Worm (Caenorhabditis elegans): ENCODE measurements around the gene C44C10.5.

DNA sequence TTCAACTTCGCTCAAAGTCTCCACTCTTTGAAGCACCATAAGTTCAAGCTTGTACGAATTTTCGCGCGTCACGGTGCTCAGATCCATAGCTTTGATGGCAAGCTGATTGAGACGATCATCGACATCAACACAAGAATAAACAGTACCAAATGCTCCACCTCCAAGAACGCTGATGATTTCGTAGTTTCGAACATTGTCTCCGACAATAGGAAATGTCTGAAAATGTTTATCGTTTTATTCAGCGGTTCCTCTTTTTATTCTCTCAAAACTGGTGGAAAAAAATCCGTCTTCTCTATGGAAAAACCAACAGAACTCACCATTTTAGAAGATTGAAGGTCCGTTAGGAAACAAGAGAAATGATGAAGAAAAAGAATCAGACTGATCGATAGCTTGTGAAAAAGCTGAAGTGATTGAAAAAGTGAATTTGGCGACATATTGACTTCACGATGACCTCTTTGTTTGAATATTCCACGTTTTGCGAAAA is 2.5 kb upstream of the C44C10.5 start, which contains the start of gene C44C10.7:
- TF ChIP-seq dao-5 (tag; optimal IDR thresholded peaks at IDR 0.05) (no peak), him-1 (tag; optimal IDR thresholded peaks at IDR 0.05) (no peak), W03F9.2 (tag; optimal IDR thresholded peaks at IDR 0.05) (no peak)

Measured in whole organism, L4/young adult.